Fruit fly (Drosophila melanogaster): ENCODE data around the gene p53.

p53 gene

dm6 chr3R:23053936-23054335, at the start of gene p53 (continued):
- peak; percentile 51; the same call in 1 of the 3 replicates for TF ChIP-seq B-H1 (GFP tag; IDR thresholded peaks at IDR 0.05)
- no peak for TF ChIP-seq ftz-f1 (GFP tag; optimal IDR thresholded peaks at IDR 0.05)
- peak; percentile 74 for TF ChIP-seq Sry-δ (GFP tag; optimal IDR thresholded peaks at IDR 0.05)
- TF ChIP-seq CG18764 (GFP tag; optimal IDR thresholded peaks at IDR 0.05) = peak; percentile 63
- peak; percentile 59; the same call in 2 of the 3 replicates for TF ChIP-seq vnd (GFP tag; IDR thresholded peaks at IDR 0.05; ENCODE audit: partially characterized antibody)
- peak; percentile 56 for TF ChIP-seq CG17912 (GFP tag; optimal IDR thresholded peaks at IDR 0.05)
- peak; percentile 79 for TF ChIP-seq pb (GFP tag; optimal IDR thresholded peaks at IDR 0.05)
- TF ChIP-seq CG12155 (GFP tag; optimal IDR thresholded peaks at IDR 0.05) = peak; percentile 11
- TF ChIP-seq gem (tag; optimal IDR thresholded peaks at IDR 0.05) = no peak
- peak; percentile 47; the same call in 1 of the 3 replicates for TF ChIP-seq Optix (GFP tag; IDR thresholded peaks at IDR 0.05)
- TF ChIP-seq rib (GFP tag; IDR thresholded peaks at IDR 0.05) = peak; percentile 33
- peak; percentile 70 for TF ChIP-seq scrt (GFP tag; optimal IDR thresholded peaks at IDR 0.05)
- TF ChIP-seq CG4707 (GFP tag; optimal IDR thresholded peaks at IDR 0.05) = peak; percentile 77
- no peak for TF ChIP-seq psq (GFP tag; optimal IDR thresholded peaks at IDR 0.05)
- peak; percentile 64 for TF ChIP-seq slp2 (GFP tag; optimal IDR thresholded peaks at IDR 0.05)
- TF ChIP-seq Dll (GFP tag; IDR thresholded peaks at IDR 0.05; ENCODE audit: partially characterized antibody) = peak; percentile 71
- TF ChIP-seq CG11723 (GFP tag; optimal IDR thresholded peaks at IDR 0.05) = peak; percentile 61
- peak; percentile 54; the same call in 1 of the 2 replicates for TF ChIP-seq ara (GFP tag; IDR thresholded peaks at IDR 0.05)
- TF ChIP-seq NC2β (GFP tag; optimal IDR thresholded peaks at IDR 0.05) = peak; percentile 84
- no peak for TF ChIP-seq prd (optimal IDR thresholded peaks at IDR 0.05)
- TF ChIP-seq prd (GFP tag; IDR thresholded peaks at IDR 0.05) = peak; percentile 46; the same call in 2 of the 3 replicates
- TF ChIP-seq Ravus (GFP tag; IDR thresholded peaks at IDR 0.05) = no peak
- TF ChIP-seq Hmr (GFP tag; optimal IDR thresholded peaks at IDR 0.05) = peak; percentile 86
- peak; percentile 55 for TF ChIP-seq CG3407 (GFP tag; optimal IDR thresholded peaks at IDR 0.05)
- peak; percentile 67 for TF ChIP-seq unpg (GFP tag; optimal IDR thresholded peaks at IDR 0.05)
- peak; percentile 67 for TF ChIP-seq grau (tag; optimal IDR thresholded peaks at IDR 0.05)
- TF ChIP-seq CG12219 (GFP tag; optimal IDR thresholded peaks at IDR 0.05) = peak; percentile 74
- peak; percentile 67 for TF ChIP-seq mam (GFP tag; optimal IDR thresholded peaks at IDR 0.05)
- peak; percentile 44 for TF ChIP-seq YL-1 (GFP tag; optimal IDR thresholded peaks at IDR 0.05)
- peak; percentile 56 for TF ChIP-seq MBD-R2 (GFP tag; IDR thresholded peaks at IDR 0.05)
- TF ChIP-seq CG11247 (GFP tag; IDR thresholded peaks at IDR 0.05) = peak; percentile 87
- peak; percentile 37; the same call in 1 of the 2 replicates for TF ChIP-seq ap (GFP tag; IDR thresholded peaks at IDR 0.05)
- 0 out of 2 replicates have a peak, but pooled peaks have one; percentile 36 for TF ChIP-seq Oaz (GFP tag; IDR thresholded peaks at IDR 0.05)
- peak; percentile 71; the same call in 1 of the 3 replicates for TF ChIP-seq sr (GFP tag; IDR thresholded peaks at IDR 0.05)
- TF ChIP-seq Elba2 (GFP tag; optimal IDR thresholded peaks at IDR 0.05) = no peak
- TF ChIP-seq cato (GFP tag; optimal IDR thresholded peaks at IDR 0.05; ENCODE audit: borderline replicate concordance) = peak; percentile 21
- peak; percentile 65 for TF ChIP-seq CG10654 (GFP tag; optimal IDR thresholded peaks at IDR 0.05)
- TF ChIP-seq trem (tag; optimal IDR thresholded peaks at IDR 0.05) = peak; percentile 70
- peak; percentile 86 for TF ChIP-seq HHEX (GFP tag; optimal IDR thresholded peaks at IDR 0.05)
- TF ChIP-seq CG4328 (GFP tag; optimal IDR thresholded peaks at IDR 0.05) = peak; percentile 67
- peak; percentile 80 for TF ChIP-seq CG32532 (GFP tag; IDR thresholded peaks at IDR 0.05)
- peak; percentile 60; the same call in 2 of the 3 replicates for TF ChIP-seq tgo (GFP tag; IDR thresholded peaks at IDR 0.05)
- TF ChIP-seq CG4854 (GFP tag; optimal IDR thresholded peaks at IDR 0.05) = peak; percentile 77
- peak; percentile 76 for TF ChIP-seq stc (GFP tag; IDR thresholded peaks at IDR 0.05)
- peak; percentile 52 for TF ChIP-seq bigmax (GFP tag; optimal IDR thresholded peaks at IDR 0.05)
- peak; percentile 71 for TF ChIP-seq CG2712 (tag; optimal IDR thresholded peaks at IDR 0.05)
- no peak for TF ChIP-seq ham (GFP tag; IDR thresholded peaks at IDR 0.05)
- no peak for TF ChIP-seq CG15073 (GFP tag; optimal IDR thresholded peaks at IDR 0.05)
- no peak for TF ChIP-seq wor (GFP tag; IDR thresholded peaks at IDR 0.05)
- peak; percentile 66 for TF ChIP-seq CG9609 (GFP tag; optimal IDR thresholded peaks at IDR 0.05)
- no peak for TF ChIP-seq dmrt99B (tag; optimal IDR thresholded peaks at IDR 0.05)
